Worm (Caenorhabditis elegans) whole organism, L2 larva: ENCODE results near the gene tmem-184.

Experiments used
- C34F6.9 ChIP-seq: fragments of 150-350 bp; optimal IDR thresholded peaks from 2 replicates; lab custom pipeline; 2014; ENCODE audit warnings: missing biosample characterization, missing genetic modification characterization
- F13H6.1 ChIP-seq: sonication (generic microtip); optimal IDR thresholded peaks from 2 replicates; lab custom pipeline; 2016; ENCODE audit warnings: missing genetic modification characterization, missing compliant biosample characterization
- R02D3.7 ChIP-seq: fragments of 150-350 bp; optimal IDR thresholded peaks from 2 replicates; lab custom pipeline; 2014; ENCODE audit warnings: missing biosample characterization, missing genetic modification characterization
- Y55F3AM.14 ChIP-seq: fragments of 200-800 bp; sonication (Bioruptor generic); optimal IDR thresholded peaks from 2 replicates; lab custom pipeline; 2018; ENCODE audit warnings: mild to moderate bottlenecking, missing genetic modification characterization, missing compliant biosample characterization
- ZK546.5 ChIP-seq: sonication (generic microtip); optimal IDR thresholded peaks from 2 replicates; lab custom pipeline; 2017; ENCODE audit warnings: missing biosample characterization, missing genetic modification characterization
- alr-1 ChIP-seq: fragments of 150-350 bp; optimal IDR thresholded peaks from 2 replicates; lab custom pipeline; 2014; ENCODE audit warnings: missing biosample characterization, missing genetic modification characterization
- aly-2 ChIP-seq: fragments of 150-350 bp; optimal IDR thresholded peaks from 2 replicates; lab custom pipeline; 2014; ENCODE audit warnings: missing biosample characterization, missing genetic modification characterization
- blmp-1 ChIP-seq: sonication (generic microtip); optimal IDR thresholded peaks from 2 replicates; lab custom pipeline; 2017; ENCODE audit warnings: missing genetic modification characterization, mild to moderate bottlenecking, missing compliant biosample characterization, antibody characterized with exemption, moderate library complexity; ENCODE audit not compliant: insufficient read depth
- ceh-16 ChIP-seq: fragments of 150-350 bp; optimal IDR thresholded peaks from 2 replicates; lab custom pipeline; 2014; ENCODE audit warnings: missing biosample characterization, missing genetic modification characterization
- ceh-82 ChIP-seq: fragments of 150-350 bp; optimal IDR thresholded peaks from 2 replicates; lab custom pipeline; 2014; ENCODE audit warnings: missing biosample characterization, missing genetic modification characterization
- crh-2 ChIP-seq: sonication (generic microtip); optimal IDR thresholded peaks from 2 replicates; lab custom pipeline; 2017; ENCODE audit warnings: missing biosample characterization, missing genetic modification characterization
- elt-3 ChIP-seq: sonication (generic microtip); optimal IDR thresholded peaks from 2 replicates; lab custom pipeline; 2017; ENCODE audit warnings: missing biosample characterization, missing genetic modification characterization
- gmeb-1 ChIP-seq: fragments of 150-350 bp; optimal IDR thresholded peaks from 2 replicates; lab custom pipeline; 2014; ENCODE audit warnings: missing biosample characterization, missing genetic modification characterization
- lin-11 ChIP-seq: fragments of 150-350 bp; sonication (generic microtip); optimal IDR thresholded peaks from 2 replicates; lab custom pipeline; 2014; ENCODE audit warnings: missing biosample characterization, missing genetic modification characterization, inconsistent platforms, mixed read lengths
- lin-39 ChIP-seq: fragments of 150-350 bp; optimal IDR thresholded peaks from 2 replicates; lab custom pipeline; 2014; ENCODE audit warnings: missing biosample characterization, missing genetic modification reagents, missing genetic modification characterization
- mab-5 ChIP-seq: fragments of 150-350 bp; optimal IDR thresholded peaks from 2 replicates; lab custom pipeline; 2014; ENCODE audit warnings: missing biosample characterization, missing genetic modification characterization
- mbf-1 ChIP-seq: sonication (generic microtip); optimal IDR thresholded peaks from 2 replicates; lab custom pipeline; 2017; ENCODE audit warnings: missing biosample characterization, missing genetic modification characterization
- nhr-10 ChIP-seq: sonication (generic microtip); optimal IDR thresholded peaks from 2 replicates; lab custom pipeline; 2017; ENCODE audit warnings: missing biosample characterization, missing genetic modification characterization
- nhr-11 ChIP-seq: fragments of 150-350 bp; optimal IDR thresholded peaks from 2 replicates; lab custom pipeline; 2014; ENCODE audit warnings: missing biosample characterization, missing genetic modification characterization
- nhr-12 ChIP-seq: fragments of 150-350 bp; optimal IDR thresholded peaks from 2 replicates; lab custom pipeline; 2014; ENCODE audit warnings: missing biosample characterization, missing genetic modification characterization
- nhr-237 ChIP-seq: fragments of 150-350 bp; optimal IDR thresholded peaks from 2 replicates; lab custom pipeline; 2014; ENCODE audit warnings: missing biosample characterization, missing genetic modification characterization
- nhr-25 ChIP-seq: fragments of 150-350 bp; sonication (generic microtip); optimal IDR thresholded peaks from 3 replicates; lab custom pipeline; 2014; ENCODE audit warnings: missing biosample characterization, missing genetic modification characterization
- nhr-6 ChIP-seq: fragments of 150-350 bp; optimal IDR thresholded peaks from 2 replicates; lab custom pipeline; 2014; ENCODE audit warnings: missing biosample characterization, missing genetic modification characterization
- nhr-77 ChIP-seq: fragments of 150-350 bp; optimal IDR thresholded peaks from 2 replicates; lab custom pipeline; 2014; ENCODE audit warnings: missing biosample characterization, missing genetic modification characterization
- peb-1 ChIP-seq: fragments of 150-350 bp; optimal IDR thresholded peaks from 2 replicates; lab custom pipeline; 2014; ENCODE audit warnings: missing biosample characterization, missing genetic modification characterization
- skn-1 ChIP-seq: sonication (generic microtip); optimal IDR thresholded peaks from 2 replicates; lab custom pipeline; 2017; ENCODE audit warnings: missing biosample characterization, missing genetic modification characterization
- sma-3 ChIP-seq: sonication (generic microtip); optimal IDR thresholded peaks from 2 replicates; lab custom pipeline; 2016; ENCODE audit warnings: missing genetic modification reagents, missing genetic modification characterization, missing compliant biosample characterization
- unc-39 ChIP-seq: fragments of 150-350 bp; optimal IDR thresholded peaks from 2 replicates; lab custom pipeline; 2014; ENCODE audit warnings: missing biosample characterization, missing genetic modification characterization
- unc-55 ChIP-seq: fragments of 150-350 bp; sonication (generic microtip); optimal IDR thresholded peaks from 3 replicates; lab custom pipeline; 2014; ENCODE audit warnings: missing biosample characterization, missing genetic modification reagents, missing genetic modification characterization
- unc-62 ChIP-seq: fragments of 150-350 bp; optimal IDR thresholded peaks from 2 replicates; lab custom pipeline; 2014; ENCODE audit warnings: missing biosample characterization, missing genetic modification reagents, missing genetic modification characterization
- zag-1 ChIP-seq: fragments of 150-350 bp; optimal IDR thresholded peaks from 2 replicates; lab custom pipeline; 2014; ENCODE audit warnings: missing biosample characterization, missing genetic modification characterization
- ztf-1 ChIP-seq: fragments of 200-800 bp; sonication (Bioruptor generic); conservative IDR thresholded peaks from 2 replicates; pipeline ENCODE4 v1.3.6; 2022; ENCODE audit warnings: missing genetic modification characterization, missing compliant biosample characterization
- ztf-11 ChIP-seq: sonication (generic microtip); optimal IDR thresholded peaks from 2 replicates; lab custom pipeline; 2017; ENCODE audit warnings: missing biosample characterization, missing genetic modification characterization

Gene tmem-184

DNA sequence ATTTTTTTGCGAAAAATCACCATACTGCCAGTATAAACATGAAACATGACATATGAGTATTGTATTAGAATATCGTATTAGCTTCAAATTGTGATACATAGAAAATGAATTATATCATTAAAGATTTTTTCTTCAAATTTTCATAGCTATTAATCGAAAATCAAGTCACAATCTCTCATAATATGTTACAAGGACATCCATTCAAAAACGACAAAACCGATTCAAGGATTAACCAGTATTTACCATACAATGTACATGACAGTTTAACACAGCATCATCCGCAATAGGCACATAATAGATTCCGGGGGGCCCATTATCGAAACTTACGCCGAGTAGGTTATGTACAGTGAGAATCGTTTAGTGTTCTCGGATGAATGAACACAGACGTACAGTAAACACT, 35.4 kb downstream of the tmem-184 start:
- TF ChIP-seq nhr-12 (tag; lab: Kevin White, UChicago) (no peak), ztf-11 (tag; lab: Kevin White, UChicago) (no peak), mab-5 (tag; lab: Kevin White, UChicago) (no peak), nhr-25 (tag; lab: Kevin White, UChicago) (no peak), sma-3 (GFP tag; lab: Kevin White, UChicago) (no peak), ceh-82 (no peak), nhr-237 (tag; lab: Kevin White, UChicago) (no peak)

DNA sequence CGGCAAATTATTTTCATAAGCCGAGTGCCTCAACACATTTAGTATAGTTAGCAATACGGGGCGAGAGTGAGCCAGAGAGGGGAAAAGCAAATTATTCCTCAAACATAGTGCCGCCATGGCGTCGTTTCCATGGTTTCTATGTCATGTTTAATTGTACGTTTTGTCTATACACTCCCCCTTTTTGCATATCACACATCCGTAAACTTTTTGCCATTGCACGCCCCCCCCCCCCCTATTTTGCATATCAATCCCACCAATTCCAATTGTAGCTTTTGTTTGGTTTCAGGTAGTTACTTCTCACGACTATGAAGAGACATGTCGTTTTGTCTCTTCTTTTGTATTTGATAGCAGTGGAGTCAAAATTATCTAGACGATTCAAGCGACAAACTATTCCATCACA, 42.6 kb downstream of the tmem-184 start, which contains the start of gene C26G2.2:
Gene C26G2.2 (plus strand): TSS at position 301 of the 400 bp plus-strand sequence.
- TF ChIP-seq C34F6.9 (tag; lab: Kevin White, UChicago), result no peak
- no peak for TF ChIP-seq unc-39 (tag; lab: Kevin White, UChicago)
- TF ChIP-seq R02D3.7 (tag; lab: Kevin White, UChicago), result no peak
- TF ChIP-seq ceh-16 (tag; lab: Kevin White, UChicago), result no peak
- TF ChIP-seq zag-1 (tag; lab: Kevin White, UChicago), result no peak
- no peak for TF ChIP-seq nhr-12 (tag; lab: Kevin White, UChicago)
- TF ChIP-seq ztf-11 (tag; lab: Kevin White, UChicago), result no peak
- no peak for TF ChIP-seq lin-11 (tag; lab: Kevin White, UChicago)
- no peak for TF ChIP-seq nhr-11 (tag; lab: Kevin White, UChicago)
- TF ChIP-seq nhr-77 (tag; lab: Kevin White, UChicago), result no peak
- TF ChIP-seq aly-2 (tag; lab: Kevin White, UChicago), result no peak
- no peak for TF ChIP-seq peb-1
- no peak for TF ChIP-seq Y55F3AM.14
- TF ChIP-seq, all 48 proteins: peak for 0

DNA sequence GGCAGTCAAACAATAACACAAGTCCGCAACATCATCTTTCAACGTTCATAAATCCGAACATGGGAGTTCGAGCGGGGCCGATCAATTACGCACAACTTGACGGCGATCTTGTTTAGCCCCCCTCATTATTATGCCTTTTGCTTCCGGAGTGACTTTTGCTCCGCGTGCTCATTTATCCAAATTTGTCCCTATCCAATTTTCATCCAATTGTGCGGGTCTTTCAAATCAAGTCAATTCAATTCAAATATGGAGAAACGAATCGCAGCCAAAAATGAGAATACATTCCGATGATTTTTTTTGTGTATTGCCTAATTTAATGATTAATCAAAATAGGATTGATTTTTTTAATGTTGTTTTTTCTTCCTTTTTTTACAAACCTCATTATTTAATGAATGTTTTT, 44.2 kb downstream of the tmem-184 start:
- TF ChIP-seq blmp-1 (tag; lab: Kevin White, UChicago), result no peak
- no peak for TF ChIP-seq lin-39
- no peak for TF ChIP-seq alr-1 (tag; lab: Kevin White, UChicago)
- no peak for TF ChIP-seq nhr-25 (tag; lab: Kevin White, UChicago)

DNA sequence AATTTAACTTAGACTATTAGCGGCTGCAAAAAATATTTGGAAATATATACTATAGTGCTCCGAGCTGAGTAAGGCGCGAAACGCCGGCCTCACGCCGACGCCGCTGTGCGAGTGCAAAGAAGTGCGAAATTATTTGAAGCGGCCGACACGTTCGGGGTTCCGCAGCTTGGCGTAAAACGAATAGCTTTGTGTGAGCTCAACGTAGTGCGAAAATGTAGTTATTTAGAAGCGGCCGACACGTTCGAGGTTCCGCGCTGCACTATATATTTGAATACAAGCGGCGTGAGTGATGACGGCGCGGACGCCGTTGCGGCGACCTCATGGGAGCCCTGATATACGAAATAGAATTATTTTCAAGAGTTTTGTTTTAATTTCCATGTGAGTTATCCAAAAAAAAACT, 44.7 kb downstream of the tmem-184 start:
- TF ChIP-seq ZK546.5 (tag; lab: Kevin White, UChicago), result no peak
- no peak for TF ChIP-seq mab-5 (tag; lab: Kevin White, UChicago)
- no peak for TF ChIP-seq nhr-10 (tag; lab: Kevin White, UChicago)
- TF ChIP-seq unc-55 (GFP tag; lab: Kevin White, UChicago), result no peak
- no peak for TF ChIP-seq ceh-82
- TF ChIP-seq ztf-1 (GFP tag; lab: Robert Waterston, UW), result no peak
- no peak for TF ChIP-seq C34F6.9 (tag; lab: Kevin White, UChicago)
- no peak for TF ChIP-seq unc-39 (tag; lab: Kevin White, UChicago)
- no peak for TF ChIP-seq nhr-6 (tag; lab: Kevin White, UChicago)
- TF ChIP-seq gmeb-1, result no peak
- no peak for TF ChIP-seq elt-3 (tag; lab: Kevin White, UChicago)
- no peak for TF ChIP-seq ztf-11 (tag; lab: Kevin White, UChicago)
- TF ChIP-seq zag-1 (tag; lab: Kevin White, UChicago), result no peak
- TF ChIP-seq unc-62 (GFP tag; lab: Kevin White, UChicago), result no peak
- TF ChIP-seq crh-2 (tag; lab: Kevin White, UChicago), result no peak

DNA sequence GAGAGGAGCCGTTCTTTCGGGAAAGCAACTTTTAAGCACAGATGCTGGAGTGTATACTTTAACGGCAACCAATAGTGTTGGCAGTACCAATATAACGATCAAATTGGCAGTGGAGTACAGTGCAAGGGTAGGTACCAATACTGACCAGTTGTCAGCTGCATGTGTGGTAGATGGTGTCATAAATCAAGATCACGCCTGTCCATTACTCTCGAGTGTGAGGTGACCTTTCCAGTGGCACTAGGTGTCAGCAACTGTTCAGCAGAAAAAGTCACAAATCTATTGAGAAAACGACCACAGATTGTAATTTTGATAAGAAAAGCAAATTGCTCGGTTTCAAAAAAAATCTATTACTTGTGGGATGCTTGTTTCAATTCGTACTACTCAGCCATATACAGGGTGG, 47.2 kb downstream of the tmem-184 start:
- TF ChIP-seq F13H6.1 (tag; lab: Kevin White, UChicago) (no peak), gmeb-1 (no peak), skn-1 (tag; lab: Kevin White, UChicago) (no peak), nhr-10 (tag; lab: Kevin White, UChicago) (no peak), Y55F3AM.14 (no peak), elt-3 (tag; lab: Kevin White, UChicago) (no peak), ceh-16 (tag; lab: Kevin White, UChicago) (no peak), sma-3 (GFP tag; lab: Kevin White, UChicago) (no peak), mbf-1 (tag; lab: Kevin White, UChicago) (no peak), C34F6.9 (tag; lab: Kevin White, UChicago) (no peak), ztf-11 (tag; lab: Kevin White, UChicago) (no peak), unc-39 (tag; lab: Kevin White, UChicago) (no peak)
- TF ChIP-seq, all 48 proteins: peak for 0
